Worm (Caenorhabditis elegans) whole organism, L4 larva: ENCODE measurements around the gene arv-1.

Source experiments
- F49E8.2 ChIP-seq: sonication (generic microtip); optimal IDR thresholded peaks from 2 replicates; lab custom pipeline; 2016; ENCODE audit warnings: missing compliant biosample characterization, mild to moderate bottlenecking, missing genetic modification characterization, borderline replicate concordance
- Y105C5A.15 ChIP-seq: fragments of 200-800 bp; sonication (Bioruptor generic); IDR thresholded peaks from 2 replicates; pipeline ENCODE4 v1.3.6; 2022; ENCODE audit warnings: missing genetic modification characterization, missing compliant biosample characterization
- ZK337.2 ChIP-seq: fragments of 200-800 bp; sonication (Bioruptor generic); IDR thresholded peaks from 2 replicates; pipeline ENCODE4 v1.3.6; 2022; ENCODE audit warnings: missing genetic modification reagents, missing genetic modification characterization, missing compliant biosample characterization
- aly-2 ChIP-seq: sonication (generic microtip); optimal IDR thresholded peaks from 2 replicates; lab custom pipeline; 2018; ENCODE audit warnings: missing biosample characterization, missing genetic modification characterization
- ceh-82 ChIP-seq: sonication (generic microtip); optimal IDR thresholded peaks from 2 replicates; lab custom pipeline; 2017; ENCODE audit warnings: missing biosample characterization, missing genetic modification characterization
- ctbp-1 ChIP-seq: fragments of 200-800 bp; sonication (Bioruptor generic); IDR thresholded peaks from 2 replicates; pipeline ENCODE4 v1.3.6; 2022; ENCODE audit warnings: missing genetic modification reagents, missing genetic modification characterization, missing compliant biosample characterization
- daf-12 ChIP-seq: fragments of 150-350 bp; optimal IDR thresholded peaks from 2 replicates; lab custom pipeline; 2014; ENCODE audit warnings: missing biosample characterization, missing genetic modification reagents, missing genetic modification characterization
- dmd-8 ChIP-seq: fragments of 200-800 bp; sonication (Bioruptor generic); IDR thresholded peaks from 2 replicates; pipeline ENCODE4 v1.3.6; 2022; ENCODE audit warnings: missing genetic modification characterization, missing compliant biosample characterization
- egl-27 ChIP-seq: sonication (generic microtip); optimal IDR thresholded peaks from 3 replicates; lab custom pipeline; 2017; ENCODE audit warnings: missing biosample characterization, missing genetic modification reagents, missing genetic modification characterization
- fkh-10 ChIP-seq: fragments of 150-350 bp; optimal IDR thresholded peaks from 2 replicates; lab custom pipeline; 2014; ENCODE audit warnings: missing biosample characterization, missing genetic modification reagents, missing genetic modification characterization
- mdl-1 ChIP-seq, 2 experiments: fragments of 150-350 bp in 1 of 2; sonication (generic microtip) in 1 of 2; optimal IDR thresholded peaks; 2 replicates each; lab custom pipeline; 2014 to 2017; ENCODE audit warnings: missing biosample characterization in 2 of 2, missing genetic modification characterization in 2 of 2
- nhr-11 ChIP-seq: fragments of 150-350 bp; optimal IDR thresholded peaks from 2 replicates; lab custom pipeline; 2014; ENCODE audit warnings: missing biosample characterization, missing genetic modification characterization
- nhr-28 ChIP-seq: fragments of 150-350 bp; optimal IDR thresholded peaks from 2 replicates; lab custom pipeline; 2014; ENCODE audit warnings: missing biosample characterization, missing genetic modification characterization
- unc-39 ChIP-seq: sonication (generic microtip); optimal IDR thresholded peaks from 2 replicates; lab custom pipeline; 2017; ENCODE audit warnings: missing biosample characterization, missing genetic modification characterization

DNA sequence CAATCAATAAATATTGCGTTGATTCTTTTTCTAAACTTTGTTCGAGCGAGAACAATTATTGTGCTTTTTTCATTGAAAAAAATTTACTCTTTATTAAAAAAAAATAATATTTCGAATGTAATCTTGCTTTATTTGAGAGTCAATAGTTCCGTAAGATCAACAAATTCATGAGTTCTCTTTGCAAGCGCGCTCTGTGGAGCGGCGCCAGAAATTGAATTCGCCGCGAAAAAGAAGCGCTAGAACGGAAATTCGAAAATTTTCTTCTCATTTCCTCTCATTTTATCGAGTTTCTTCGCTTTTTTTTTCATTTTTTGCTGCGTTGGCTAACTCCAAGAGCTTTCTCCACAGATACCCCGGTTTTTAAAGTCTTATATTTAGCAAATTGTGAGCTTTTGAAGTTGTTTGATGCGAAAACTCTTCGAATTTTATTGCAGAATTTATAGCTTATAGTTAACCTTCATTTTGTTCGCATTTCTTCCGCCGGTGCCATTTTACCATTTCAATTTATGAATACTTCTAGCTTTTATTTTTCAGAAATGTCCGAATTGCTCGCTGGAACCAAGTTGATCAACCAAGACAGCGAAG lies 3.4 kb downstream of the arv-1 start, which contains the start of gene R05H5.3:
- TF ChIP-seq F49E8.2 (tag; lab: Kevin White, UChicago) = no peak
- peak; percentile 80 for TF ChIP-seq nhr-11 (tag; lab: Kevin White, UChicago)
- peak; percentile 71 for TF ChIP-seq fkh-10 (GFP tag; lab: Kevin White, UChicago)
- no peak for TF ChIP-seq egl-27 (tag; lab: Kevin White, UChicago)
- TF ChIP-seq ceh-82 (tag; lab: Kevin White, UChicago) = no peak
- no peak for TF ChIP-seq daf-12 (tag; lab: Kevin White, UChicago)
- TF ChIP-seq ZK337.2 (GFP tag; lab: Robert Waterston, UW) = no peak
- TF ChIP-seq nhr-28 = peak; percentile 71
- TF ChIP-seq mdl-1 (tag; optimal IDR thresholded peaks at IDR 0.05; lab: Kevin White, UChicago) = no peak
- no peak for TF ChIP-seq dmd-8 (GFP tag; lab: Robert Waterston, UW)
- no peak for TF ChIP-seq Y105C5A.15
- TF ChIP-seq aly-2 (tag; lab: Kevin White, UChicago) = no peak
- TF ChIP-seq unc-39 = no peak
- TF ChIP-seq ctbp-1 (GFP tag; lab: Robert Waterston, UW) = no peak
